Fruit fly (Drosophila melanogaster) whole organism, embryonic: ENCODE measurements around the gene CG32425.

Experiments
- Ada2b ChIP-seq: fragments of 200-800 bp; sonication (Bioruptor generic); IDR thresholded peaks from 2 replicates; pipeline ENCODE4 v1.3.6; 2022; ENCODE audit warnings: missing biosample characterization, missing genetic modification characterization
- Awh ChIP-seq: fragments of 200-800 bp; sonication (Bioruptor generic); IDR thresholded peaks from 2 replicates; pipeline ENCODE4, ENCODE4 v1.3.6; 2022; ENCODE audit warnings: missing biosample characterization, missing genetic modification characterization
- Bdp1 ChIP-seq: fragments of 200-800 bp; sonication (Bioruptor generic); optimal IDR thresholded peaks from 3 replicates; lab custom pipeline; 2016; ENCODE audit warnings: missing biosample characterization, missing genetic modification characterization
- Bteb2 ChIP-seq: fragments of 200-800 bp; sonication (Bioruptor generic); optimal IDR thresholded peaks from 2 replicates; lab custom pipeline; 2016; ENCODE audit warnings: missing biosample characterization, missing genetic modification characterization
- C15 ChIP-seq: fragments of 200-800 bp; sonication (Bioruptor generic); IDR thresholded peaks from 3 replicates; pipeline ENCODE4 v1.3.6; 2022; ENCODE audit warnings: missing biosample characterization, missing genetic modification characterization
- CG11456 ChIP-seq: fragments of 200-800 bp; sonication (Bioruptor generic); IDR thresholded peaks from 3 replicates; pipeline ENCODE4 v1.3.6; 2022; ENCODE audit warnings: missing biosample characterization, missing genetic modification characterization
- CG14014 ChIP-seq: fragments of 200-800 bp; sonication (Bioruptor generic); IDR thresholded peaks from 2 replicates; pipeline ENCODE4 v1.3.6; 2022; ENCODE audit warnings: missing biosample characterization, missing genetic modification characterization
- CG14860 ChIP-seq: fragments of 200-800 bp; sonication (Bioruptor generic); IDR thresholded peaks from 3 replicates; pipeline ENCODE4 v1.3.6; 2022; ENCODE audit warnings: missing biosample characterization, missing genetic modification characterization; ENCODE audit not compliant: partially characterized antibody
- CG15514 ChIP-seq: fragments of 200-800 bp; sonication (Bioruptor generic); optimal IDR thresholded peaks from 3 replicates; lab custom pipeline; 2017; ENCODE audit warnings: missing biosample characterization, missing genetic modification characterization, mild to moderate bottlenecking, moderate library complexity, missing genetic modification reagents
- CG17361 ChIP-seq: fragments of 200-800 bp; sonication (Bioruptor generic); IDR thresholded peaks from 3 replicates; pipeline ENCODE4 v1.3.6; 2022; ENCODE audit warnings: missing biosample characterization, missing genetic modification characterization
- CG17829 ChIP-seq: fragments of 200-800 bp; optimal IDR thresholded peaks from 2 replicates; lab custom pipeline; 2019; ENCODE audit warnings: missing biosample characterization, mild to moderate bottlenecking, missing genetic modification characterization, moderate library complexity
- CG17912 ChIP-seq: fragments of 200-800 bp; sonication (Bioruptor generic); optimal IDR thresholded peaks from 2 replicates; lab custom pipeline; 2018; ENCODE audit warnings: missing biosample characterization, mild to moderate bottlenecking, missing genetic modification characterization
- CG18599 ChIP-seq: fragments of 200-800 bp; sonication (Bioruptor generic); optimal IDR thresholded peaks from 3 replicates; lab custom pipeline; 2017; ENCODE audit warnings: missing biosample characterization, missing genetic modification characterization, mild to moderate bottlenecking, moderate library complexity, missing genetic modification reagents
- CG18619 ChIP-seq: fragments of 200-800 bp; sonication (Bioruptor generic); optimal IDR thresholded peaks from 3 replicates; lab custom pipeline; 2017; ENCODE audit warnings: missing biosample characterization, mild to moderate bottlenecking, missing genetic modification characterization
- CG34224 ChIP-seq: fragments of 200-800 bp; sonication (Bioruptor generic); IDR thresholded peaks from 3 replicates; pipeline ENCODE4 v1.3.6; 2022; ENCODE audit warnings: missing biosample characterization, missing genetic modification characterization; ENCODE audit not compliant: partially characterized antibody
- CG42726 ChIP-seq: fragments of 200-800 bp; sonication (Bioruptor generic); IDR thresholded peaks from 2 replicates; pipeline ENCODE4 v1.3.6; 2022; ENCODE audit warnings: missing biosample characterization, missing genetic modification characterization; ENCODE audit not compliant: partially characterized antibody
- CG6272 ChIP-seq: fragments of 200-800 bp; sonication (Bioruptor generic); IDR thresholded peaks from 2 replicates; pipeline ENCODE4 v1.3.6; 2022; ENCODE audit warnings: missing biosample characterization, missing genetic modification characterization
- CG6654 ChIP-seq: fragments of 200-800 bp; sonication (Bioruptor generic); optimal IDR thresholded peaks from 2 replicates; lab custom pipeline; 2017; ENCODE audit warnings: missing biosample characterization, mild to moderate bottlenecking, missing genetic modification characterization
- CG6765 ChIP-seq: fragments of 200-800 bp; sonication (Bioruptor generic); optimal IDR thresholded peaks from 3 replicates; lab custom pipeline; 2017; ENCODE audit warnings: missing biosample characterization, mild to moderate bottlenecking, missing genetic modification characterization
- CG6791 ChIP-seq: fragments of 200-800 bp; sonication (Bioruptor generic); IDR thresholded peaks from 3 replicates; pipeline ENCODE4 v1.3.6; 2022; ENCODE audit warnings: missing biosample characterization, missing genetic modification characterization; ENCODE audit not compliant: partially characterized antibody
- CG6813 ChIP-seq: fragments of 200-800 bp; sonication (Bioruptor generic); optimal IDR thresholded peaks from 2 replicates; lab custom pipeline; 2017; ENCODE audit warnings: missing biosample characterization, missing genetic modification characterization, mild to moderate bottlenecking, moderate library complexity, missing genetic modification reagents
- CG7556 ChIP-seq: fragments of 200-800 bp; sonication (Bioruptor generic); optimal IDR thresholded peaks from 2 replicates; lab custom pipeline; 2017; ENCODE audit warnings: missing biosample characterization, mild to moderate bottlenecking, missing genetic modification characterization
- CG8089 ChIP-seq: fragments of 200-800 bp; sonication (Bioruptor generic); optimal IDR thresholded peaks from 3 replicates; lab custom pipeline; 2016; ENCODE audit warnings: missing biosample characterization, missing genetic modification characterization
- CG9797 ChIP-seq: fragments of 200-800 bp; sonication (Bioruptor generic); optimal IDR thresholded peaks from 3 replicates; lab custom pipeline; 2018; ENCODE audit warnings: missing biosample characterization, mild to moderate bottlenecking, missing genetic modification characterization
- CG9932 ChIP-seq: fragments of 200-800 bp; sonication (Bioruptor generic); IDR thresholded peaks from 2 replicates; pipeline ENCODE4 v1.3.6; 2022; ENCODE audit warnings: missing biosample characterization, missing genetic modification characterization
- HLH54F ChIP-seq: fragments of 200-800 bp; sonication (Bioruptor generic); optimal IDR thresholded peaks from 3 replicates; lab custom pipeline; 2016; ENCODE audit warnings: missing biosample characterization, missing genetic modification characterization
- Hey ChIP-seq: fragments of 200-800 bp; sonication (Bioruptor generic); optimal IDR thresholded peaks from 3 replicates; lab custom pipeline; 2018; ENCODE audit warnings: missing biosample characterization, mild to moderate bottlenecking, missing genetic modification characterization
- HmgZ ChIP-seq: fragments of 200-800 bp; sonication (Bioruptor generic); optimal IDR thresholded peaks from 2 replicates; lab custom pipeline; 2018; ENCODE audit warnings: missing biosample characterization, mild to moderate bottlenecking, missing genetic modification characterization
- Hr39 ChIP-seq: fragments of >200 bp; optimal IDR thresholded peaks from 2 replicates; lab custom pipeline; 2017
- Hr51 ChIP-seq, 2 experiments: fragments of 200-800 bp; sonication (Bioruptor generic); optimal IDR thresholded peaks; 2 replicates in 1 of 2; 3 replicates in 1 of 2; lab custom pipeline; 2016 to 2018; ENCODE audit warnings: missing biosample characterization in 2 of 2, missing genetic modification characterization in 2 of 2, mild to moderate bottlenecking in 1 of 2, moderate library complexity in 1 of 2
- Hsf ChIP-seq: fragments of 200-800 bp; sonication (Bioruptor generic); optimal IDR thresholded peaks from 3 replicates; lab custom pipeline; 2016; ENCODE audit warnings: missing biosample characterization, missing genetic modification characterization
- NC2β ChIP-seq: fragments of 200-800 bp; sonication (Bioruptor generic); optimal IDR thresholded peaks from 2 replicates; lab custom pipeline; 2016; ENCODE audit warnings: missing biosample characterization, missing genetic modification characterization
- Neu2 ChIP-seq: fragments of 200-800 bp; sonication (Bioruptor generic); optimal IDR thresholded peaks from 3 replicates; lab custom pipeline; 2016; ENCODE audit warnings: missing biosample characterization, missing genetic modification characterization, borderline replicate concordance
- Rfx ChIP-seq: fragments of 200-800 bp; sonication (Bioruptor generic); IDR thresholded peaks from 2 replicates; pipeline ENCODE4 v1.3.6; 2022; ENCODE audit warnings: missing biosample characterization, missing genetic modification characterization
- Ssrp ChIP-seq: fragments of 200-800 bp; sonication (Bioruptor generic); optimal IDR thresholded peaks from 2 replicates; lab custom pipeline; 2018; ENCODE audit warnings: missing biosample characterization, mild to moderate bottlenecking, missing genetic modification characterization, moderate library complexity
- Xbp1 ChIP-seq: fragments of 200-800 bp; sonication (Bioruptor generic); optimal IDR thresholded peaks from 3 replicates; lab custom pipeline; 2016; ENCODE audit warnings: missing biosample characterization, mild to moderate bottlenecking, missing genetic modification characterization
- YL-1 ChIP-seq: fragments of 200-800 bp; sonication (Bioruptor generic); optimal IDR thresholded peaks from 3 replicates; lab custom pipeline; 2017; ENCODE audit warnings: missing biosample characterization, mild to moderate bottlenecking, missing genetic modification characterization
- en ChIP-seq: fragments of 200-800 bp; sonication (Bioruptor generic); optimal IDR thresholded peaks from 2 replicates; lab custom pipeline; 2016; ENCODE audit warnings: missing biosample characterization, missing genetic modification characterization
- gsb ChIP-seq: fragments of 200-800 bp; sonication (Bioruptor generic); IDR thresholded peaks from 2 replicates; pipeline ENCODE4 v1.3.6; 2022; ENCODE audit warnings: missing biosample characterization, missing genetic modification characterization
- p53 ChIP-seq: fragments of 200-800 bp; sonication (Bioruptor generic); optimal IDR thresholded peaks from 2 replicates; lab custom pipeline; 2016; ENCODE audit warnings: missing biosample characterization, missing genetic modification characterization
- pzg ChIP-seq: fragments of 200-800 bp; sonication (Bioruptor generic); optimal IDR thresholded peaks from 3 replicates; lab custom pipeline; 2018; ENCODE audit warnings: missing biosample characterization, mild to moderate bottlenecking, missing genetic modification characterization, moderate library complexity
- shn ChIP-seq: fragments of 200-800 bp; sonication (Bioruptor generic); optimal IDR thresholded peaks from 3 replicates; lab custom pipeline; 2016; ENCODE audit warnings: missing biosample characterization, missing genetic modification characterization
- slbo ChIP-seq: fragments of 200-800 bp; sonication (Bioruptor generic); IDR thresholded peaks from 2 replicates; pipeline ENCODE4 v1.3.6; 2022; ENCODE audit warnings: missing biosample characterization, missing genetic modification characterization
- slp2 ChIP-seq: fragments of 200-800 bp; sonication (Bioruptor generic); optimal IDR thresholded peaks from 2 replicates; lab custom pipeline; 2016; ENCODE audit warnings: missing biosample characterization, missing genetic modification characterization
- so ChIP-seq: fragments of 200-800 bp; sonication (Bioruptor generic); IDR thresholded peaks from 3 replicates; pipeline ENCODE4 v1.3.6; 2022; ENCODE audit warnings: missing biosample characterization, missing genetic modification characterization
- stc ChIP-seq: fragments of 200-800 bp; sonication (Bioruptor generic); IDR thresholded peaks from 2 replicates; pipeline ENCODE4 v1.3.6; 2022; ENCODE audit warnings: missing biosample characterization, missing genetic modification characterization
- stwl ChIP-seq: fragments of 200-800 bp; sonication (Bioruptor generic); optimal IDR thresholded peaks from 3 replicates; lab custom pipeline; 2018; ENCODE audit warnings: missing biosample characterization, mild to moderate bottlenecking, missing genetic modification characterization, moderate library complexity
- sug ChIP-seq: fragments of 200-800 bp; optimal IDR thresholded peaks from 2 replicates; lab custom pipeline; 2019; ENCODE audit warnings: missing biosample characterization, mild to moderate bottlenecking, missing genetic modification characterization, moderate library complexity
- tgo ChIP-seq: fragments of 200-800 bp; sonication (Bioruptor generic); IDR thresholded peaks from 3 replicates; pipeline ENCODE4 v1.3.6; 2022; ENCODE audit warnings: missing biosample characterization, missing genetic modification characterization
- zen2 ChIP-seq: fragments of 200-800 bp; sonication (Bioruptor generic); IDR thresholded peaks from 3 replicates; pipeline ENCODE4 v1.3.6; 2022; ENCODE audit warnings: missing biosample characterization, missing genetic modification characterization; ENCODE audit not compliant: partially characterized antibody

CG32425 gene

DNA sequence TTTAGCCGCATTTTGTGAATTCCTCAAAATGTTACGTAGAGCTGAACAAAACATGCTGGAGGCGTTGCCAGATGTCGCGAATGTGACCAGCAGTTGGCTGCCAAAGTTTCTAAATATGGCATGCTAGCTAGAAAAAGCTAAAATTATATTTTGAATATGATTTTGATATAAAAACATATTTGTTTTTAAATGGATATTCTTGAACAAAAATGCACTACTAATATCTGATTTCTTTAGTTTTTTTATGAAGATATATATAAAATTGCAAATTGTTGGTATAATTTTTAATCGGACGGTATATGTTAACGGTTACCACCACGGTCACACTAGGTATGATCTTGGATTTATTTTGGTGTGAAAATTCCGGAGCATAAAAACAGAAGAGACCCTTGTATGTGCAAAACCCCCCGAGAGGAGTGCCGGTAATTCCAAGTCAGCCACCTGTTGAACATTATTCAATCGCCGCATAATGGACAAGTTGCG lies 23.6 kb downstream of the CG32425 start, which contains the start of the genes mTerf3 and CG5104 (continued):
- TF ChIP-seq CG18619 (no peak), CG9932 (GFP tag; lab: Robert Waterston, UW) (peak; percentile 38; the same call in 1 of the 2 replicates), C15 (GFP tag; lab: Robert Waterston, UW) (no peak), shn (GFP tag; lab: Kevin White, UChicago) (no peak), CG18599 (GFP tag; lab: Kevin White, UChicago) (no peak), CG11456 (GFP tag; lab: Robert Waterston, UW) (no peak), CG42726 (GFP tag; lab: Robert Waterston, UW) (no peak; the same call in 1 of the 2 replicates), CG6654 (no peak), stc (GFP tag; lab: Robert Waterston, UW) (no peak), Hr51 (GFP tag; optimal IDR thresholded peaks at IDR 0.05; lab: Kevin White, UChicago) (peak in 1 of 2 experiments; percentile 16), slbo (GFP tag; lab: Robert Waterston, UW) (0 out of 2 replicates have a peak, but pooled peaks have one; percentile 32), Awh (GFP tag; lab: Robert Waterston, UW) (no peak), CG14014 (GFP tag; lab: Robert Waterston, UW) (no peak), CG8089 (GFP tag; lab: Kevin White, UChicago) (no peak), Rfx (GFP tag; lab: Robert Waterston, UW) (0 out of 2 replicates have a peak, but pooled peaks have one; percentile 8), p53 (GFP tag; lab: Kevin White, UChicago) (no peak), CG17361 (GFP tag; lab: Robert Waterston, UW) (peak; percentile 40; the same call in 1 of the 3 replicates), CG6791 (GFP tag; lab: Robert Waterston, UW) (no peak), stwl (tag; lab: Kevin White, UChicago) (peak; percentile 73), CG9797 (GFP tag; lab: Kevin White, UChicago) (peak; percentile 78), CG7556 (GFP tag; lab: Kevin White, UChicago) (no peak), HmgZ (tag; lab: Kevin White, UChicago) (peak; percentile 47), CG34224 (GFP tag; lab: Robert Waterston, UW) (no peak), Bteb2 (GFP tag; lab: Kevin White, UChicago) (no peak), CG6813 (GFP tag; lab: Kevin White, UChicago) (no peak), Xbp1 (GFP tag; lab: Kevin White, UChicago) (peak; percentile 10), Hey (no peak), en (GFP tag; lab: Kevin White, UChicago) (no peak), CG17912 (GFP tag; lab: Kevin White, UChicago) (no peak), slp2 (no peak), NC2β (GFP tag; lab: Kevin White, UChicago) (no peak), pzg (peak; percentile 60), Neu2 (GFP tag; lab: Kevin White, UChicago) (no peak), CG6272 (GFP tag; lab: Robert Waterston, UW) (no peak), Ssrp (tag; lab: Kevin White, UChicago) (peak; percentile 7), gsb (no peak), YL-1 (GFP tag; lab: Kevin White, UChicago) (peak; percentile 57), Ada2b (GFP tag; lab: Robert Waterston, UW) (no peak), CG15514 (GFP tag; lab: Kevin White, UChicago) (peak; percentile 50), zen2 (GFP tag; lab: Robert Waterston, UW) (no peak), HLH54F (no peak), CG6765 (GFP tag; lab: Kevin White, UChicago) (no peak), so (GFP tag; lab: Robert Waterston, UW) (no peak), CG14860 (no peak), Hsf (peak; percentile 39), CG17829 (tag; lab: Kevin White, UChicago) (peak; percentile 55), tgo (GFP tag; lab: Robert Waterston, UW) (no peak), Hr39 (no peak), Bdp1 (GFP tag; lab: Kevin White, UChicago) (no peak), sug (tag; lab: Kevin White, UChicago) (peak; percentile 34)
